Worm (Caenorhabditis elegans) whole organism, L1 larva: Measurements from ENCODE around the gene cbs-1.

ENCODE experiments used
- C04F5.9 ChIP-seq: sonication (generic microtip); optimal IDR thresholded peaks from 2 replicates; lab custom pipeline; 2016; ENCODE audit warnings: missing genetic modification characterization, missing compliant biosample characterization
- F16B12.6 ChIP-seq: fragments of 150-350 bp; optimal IDR thresholded peaks from 2 replicates; lab custom pipeline; 2014; ENCODE audit warnings: missing biosample characterization, missing genetic modification characterization
- aha-1 ChIP-seq: fragments of 150-350 bp; optimal IDR thresholded peaks from 2 replicates; lab custom pipeline; 2014; ENCODE audit warnings: missing biosample characterization, missing genetic modification characterization
- alr-1 ChIP-seq: fragments of 200-800 bp; sonication (Bioruptor generic); optimal IDR thresholded peaks from 2 replicates; lab custom pipeline; 2018; ENCODE audit warnings: borderline replicate concordance, mild to moderate bottlenecking, missing genetic modification characterization, missing compliant biosample characterization
- aly-2 ChIP-seq: fragments of 150-350 bp; optimal IDR thresholded peaks from 2 replicates; lab custom pipeline; 2014; ENCODE audit warnings: missing biosample characterization, missing genetic modification characterization
- ceh-63 ChIP-seq: fragments of 200-800 bp; sonication (Bioruptor generic); optimal IDR thresholded peaks from 2 replicates; lab custom pipeline; 2018; ENCODE audit warnings: mild to moderate bottlenecking, missing genetic modification characterization, missing compliant biosample characterization
- ceh-8 ChIP-seq: fragments of 200-800 bp; sonication (Bioruptor generic); optimal IDR thresholded peaks from 2 replicates; lab custom pipeline; 2018; ENCODE audit warnings: mild to moderate bottlenecking, missing genetic modification characterization, moderate library complexity, missing compliant biosample characterization
- ceh-82 ChIP-seq, 3 experiments: fragments of 150-350 bp in 1 of 3; sonication (generic microtip) in 2 of 3; optimal IDR thresholded peaks; 2 replicates each; lab custom pipeline; 2014 to 2017; ENCODE audit warnings: missing biosample characterization in 3 of 3, missing genetic modification characterization in 3 of 3
- ceh-90 ChIP-seq: sonication (generic microtip); optimal IDR thresholded peaks from 2 replicates; lab custom pipeline; 2016; ENCODE audit warnings: missing genetic modification characterization, missing compliant biosample characterization
- efl-1 ChIP-seq, 4 experiments: fragments of 150-350 bp; optimal IDR thresholded peaks in 3 of 4; peaks in 1 of 4; 1 replicate in 1 of 4; 2 replicates in 3 of 4; lab custom pipeline; 2014; ENCODE audit warnings: missing biosample characterization in 2 of 4, missing genetic modification characterization in 2 of 4, missing genetic modification reagents in 2 of 4
- elt-2 ChIP-seq: sonication (generic microtip); optimal IDR thresholded peaks from 2 replicates; lab custom pipeline; 2016; ENCODE audit warnings: missing genetic modification characterization, mild to moderate bottlenecking, inconsistent platforms, missing compliant biosample characterization, missing genetic modification reagents
- ets-5 ChIP-seq: fragments of 200-800 bp; sonication (Bioruptor generic); IDR thresholded peaks from 2 replicates; pipeline ENCODE4 v1.3.6; 2022; ENCODE audit warnings: missing genetic modification characterization, missing compliant biosample characterization
- fkh-4 ChIP-seq: sonication (generic microtip); optimal IDR thresholded peaks from 2 replicates; lab custom pipeline; 2016; ENCODE audit warnings: missing compliant biosample characterization, missing genetic modification characterization, borderline replicate concordance
- fos-1 ChIP-seq: fragments of 150-350 bp; optimal IDR thresholded peaks from 2 replicates; lab custom pipeline; 2014; ENCODE audit warnings: missing biosample characterization, missing genetic modification characterization
- hlh-4 ChIP-seq: sonication (generic microtip); optimal IDR thresholded peaks from 2 replicates; lab custom pipeline; 2016; ENCODE audit warnings: mild to moderate bottlenecking, missing genetic modification characterization, missing compliant biosample characterization
- isw-1 ChIP-seq: fragments of 200-800 bp; sonication (Bioruptor generic); IDR thresholded peaks from 2 replicates; pipeline ENCODE4 v1.3.6; 2022; ENCODE audit warnings: missing genetic modification characterization, missing compliant biosample characterization
- lin-13 ChIP-seq: fragments of 150-350 bp; optimal IDR thresholded peaks from 2 replicates; lab custom pipeline; 2014; ENCODE audit warnings: missing biosample characterization, missing genetic modification reagents, missing genetic modification characterization
- lin-14 ChIP-seq: fragments of 200-800 bp; sonication (Bioruptor generic); optimal IDR thresholded peaks from 2 replicates; lab custom pipeline; 2018; ENCODE audit warnings: mild to moderate bottlenecking, missing genetic modification characterization, moderate library complexity, missing compliant biosample characterization
- lin-35 ChIP-seq, 2 experiments: fragments of 150-350 bp; optimal IDR thresholded peaks; 2 replicates each; lab custom pipeline; 2014; ENCODE audit warnings: missing biosample characterization in 2 of 2, missing genetic modification characterization in 2 of 2, missing genetic modification reagents in 2 of 2
- mef-2 ChIP-seq: fragments of 150-350 bp; optimal IDR thresholded peaks from 2 replicates; lab custom pipeline; 2014; ENCODE audit warnings: missing biosample characterization, missing genetic modification characterization
- nhr-11 ChIP-seq: fragments of 150-350 bp; optimal IDR thresholded peaks from 2 replicates; lab custom pipeline; 2014; ENCODE audit warnings: missing biosample characterization, missing genetic modification characterization
- nhr-12 ChIP-seq: sonication (generic microtip); optimal IDR thresholded peaks from 2 replicates; lab custom pipeline; 2017; ENCODE audit warnings: missing biosample characterization, missing genetic modification characterization
- nhr-20 ChIP-seq: sonication (generic microtip); optimal IDR thresholded peaks from 2 replicates; lab custom pipeline; 2016; ENCODE audit warnings: mild to moderate bottlenecking, missing genetic modification characterization, missing compliant biosample characterization
- nhr-237 ChIP-seq: fragments of 150-350 bp; optimal IDR thresholded peaks from 2 replicates; lab custom pipeline; 2014; ENCODE audit warnings: missing biosample characterization, missing genetic modification characterization
- nhr-47 ChIP-seq: sonication (generic microtip); optimal IDR thresholded peaks from 2 replicates; lab custom pipeline; 2016; ENCODE audit warnings: mild to moderate bottlenecking, missing genetic modification characterization, moderate library complexity, missing compliant biosample characterization
- nhr-77 ChIP-seq: fragments of 150-350 bp; optimal IDR thresholded peaks from 2 replicates; lab custom pipeline; 2014; ENCODE audit warnings: missing biosample characterization, missing genetic modification characterization
- nhr-90 ChIP-seq: sonication (generic microtip); optimal IDR thresholded peaks from 2 replicates; lab custom pipeline; 2016; ENCODE audit warnings: mild to moderate bottlenecking, missing genetic modification characterization, missing compliant biosample characterization; ENCODE audit not compliant: poor library complexity
- pag-3 ChIP-seq: sonication (generic microtip); optimal IDR thresholded peaks from 2 replicates; lab custom pipeline; 2017; ENCODE audit warnings: missing genetic modification characterization, mild to moderate bottlenecking, missing compliant biosample characterization, antibody characterized with exemption, borderline replicate concordance; ENCODE audit not compliant: insufficient read depth
- pax-3 ChIP-seq: fragments of 200-800 bp; sonication (Bioruptor generic); optimal IDR thresholded peaks from 2 replicates; lab custom pipeline; 2018; ENCODE audit warnings: mild to moderate bottlenecking, missing genetic modification characterization, moderate library complexity, missing compliant biosample characterization
- skn-1 ChIP-seq: fragments of 150-350 bp; optimal IDR thresholded peaks from 2 replicates; lab custom pipeline; 2014; ENCODE audit warnings: missing biosample characterization, missing genetic modification characterization
- sptf-1 ChIP-seq: fragments of 150-350 bp; optimal IDR thresholded peaks from 2 replicates; lab custom pipeline; 2014; ENCODE audit warnings: missing biosample characterization, missing genetic modification characterization
- sup-37 ChIP-seq: fragments of 200-800 bp; sonication (Bioruptor generic); optimal IDR thresholded peaks from 2 replicates; lab custom pipeline; 2018; ENCODE audit warnings: mild to moderate bottlenecking, missing genetic modification characterization, missing compliant biosample characterization
- swsn-7 ChIP-seq: sonication (generic microtip); optimal IDR thresholded peaks from 2 replicates; lab custom pipeline; 2016; ENCODE audit warnings: missing genetic modification characterization, missing compliant biosample characterization
- tbx-2 ChIP-seq: sonication (generic microtip); optimal IDR thresholded peaks from 2 replicates; lab custom pipeline; 2016; ENCODE audit warnings: missing genetic modification characterization, missing compliant biosample characterization
- unc-130 ChIP-seq: fragments of 150-350 bp; optimal IDR thresholded peaks from 2 replicates; lab custom pipeline; 2017; ENCODE audit warnings: missing biosample characterization, missing genetic modification characterization, inconsistent platforms
- unc-62 ChIP-seq: fragments of 150-350 bp; optimal IDR thresholded peaks from 2 replicates; lab custom pipeline; 2014; ENCODE audit warnings: missing biosample characterization, missing genetic modification reagents, missing genetic modification characterization
- zip-4 ChIP-seq: fragments of 200-800 bp; sonication (Bioruptor generic); optimal IDR thresholded peaks from 2 replicates; lab custom pipeline; 2018; ENCODE audit warnings: mild to moderate bottlenecking, missing genetic modification characterization, moderate library complexity, missing compliant biosample characterization
- ztf-11 ChIP-seq, 2 experiments: sonication (generic microtip); optimal IDR thresholded peaks; 2 replicates each; lab custom pipeline; 2016 to 2017; ENCODE audit warnings: missing genetic modification characterization in 2 of 2, missing biosample characterization in 1 of 2, missing compliant biosample characterization in 1 of 2

cbs-1 gene

DNA sequence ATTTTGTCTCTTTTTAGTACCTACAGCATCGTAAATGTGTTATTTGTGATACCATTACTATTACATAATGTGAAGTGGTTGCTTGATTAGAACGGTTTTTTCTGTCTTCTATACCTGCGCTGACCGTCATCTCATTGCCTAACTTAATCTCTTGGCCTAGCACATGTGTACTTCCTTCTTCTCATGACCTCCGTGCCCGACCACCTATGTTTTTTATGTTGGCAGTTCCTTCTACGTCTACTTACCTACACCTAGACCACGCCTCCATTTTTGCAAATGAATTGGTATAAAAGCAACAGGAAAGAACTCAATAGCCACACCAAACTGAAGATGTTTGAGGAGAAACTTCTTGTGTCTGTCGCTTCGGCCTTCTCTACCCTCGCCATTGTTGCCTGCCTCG lies 23.2 kb downstream of the cbs-1 start, which contains the start of gene col-176:
Gene col-176, plus strand, starts transcription at position 301 of the 400 bp plus-strand sequence.
- TF ChIP-seq efl-1 (optimal IDR thresholded peaks at IDR 0.05; lab: Kevin White, UChicago) (no peak), efl-1 (GFP tag; optimal IDR thresholded peaks at IDR 0.05 in 1 of 2; lab: Kevin White, UChicago) (peak in 1 of 2 experiments; percentile 39), nhr-47 (no peak), pax-3 (tag; lab: Kevin White, UChicago) (no peak), pag-3 (tag; lab: Kevin White, UChicago) (no peak), lin-14 (GFP tag; lab: Kevin White, UChicago) (no peak), tbx-2 (tag; lab: Kevin White, UChicago) (peak; percentile 19), hlh-4 (no peak), ceh-82 (tag; optimal IDR thresholded peaks at IDR 0.05; lab: Kevin White, UChicago) (no peak), fos-1 (tag; lab: Kevin White, UChicago) (no peak)
- TF ChIP-seq, all 84 proteins: peak for 2

DNA sequence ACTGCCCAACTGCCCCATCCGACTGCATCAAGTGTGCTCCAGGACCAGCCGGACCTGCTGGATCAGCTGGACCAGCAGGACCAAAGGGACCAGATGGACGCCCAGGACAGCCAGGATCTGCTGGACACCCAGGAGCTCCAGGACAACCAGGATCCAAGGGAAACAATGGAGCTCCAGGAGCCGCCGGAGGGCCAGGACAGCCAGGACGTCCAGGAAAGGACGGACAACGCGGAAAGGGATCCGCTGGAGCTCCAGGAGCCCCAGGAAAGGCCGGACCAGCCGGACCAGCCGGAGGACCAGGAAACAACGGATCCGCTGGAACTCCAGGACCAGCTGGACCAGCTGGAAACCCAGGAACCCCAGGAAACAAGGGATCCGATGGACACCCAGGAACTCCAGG lies 24.0 kb downstream of the cbs-1 start:
- no peak for TF ChIP-seq F16B12.6
- TF ChIP-seq lin-35 (GFP tag; optimal IDR thresholded peaks at IDR 0.05; lab: Kevin White, UChicago) = no peak
- no peak for TF ChIP-seq isw-1
- no peak for TF ChIP-seq sptf-1 (tag; lab: Kevin White, UChicago)
- TF ChIP-seq pax-3 (tag; lab: Kevin White, UChicago) = no peak
- no peak for TF ChIP-seq fkh-4 (tag; lab: Kevin White, UChicago)
- TF ChIP-seq aha-1 (tag; lab: Kevin White, UChicago) = no peak
- no peak for TF ChIP-seq hlh-4
- TF ChIP-seq ets-5 (GFP tag; lab: Robert Waterston, UW) = no peak
- no peak for TF ChIP-seq C04F5.9 (tag; lab: Kevin White, UChicago)
- no peak for TF ChIP-seq ceh-90 (tag; lab: Kevin White, UChicago)
- no peak for TF ChIP-seq efl-1 (optimal IDR thresholded peaks at IDR 0.05; lab: Kevin White, UChicago)
- TF ChIP-seq efl-1 (GFP tag; optimal IDR thresholded peaks at IDR 0.05 in 1 of 2; lab: Kevin White, UChicago) = peak in 1 of 2 experiments; percentile 81
- no peak for TF ChIP-seq nhr-237 (tag; lab: Kevin White, UChicago)
- TF ChIP-seq tbx-2 (tag; lab: Kevin White, UChicago) = no peak
- peak; percentile 79 for TF ChIP-seq ceh-8 (GFP tag; lab: Kevin White, UChicago)
- no peak for TF ChIP-seq pag-3 (tag; lab: Kevin White, UChicago)
- TF ChIP-seq aly-2 (tag; lab: Kevin White, UChicago) = no peak

DNA sequence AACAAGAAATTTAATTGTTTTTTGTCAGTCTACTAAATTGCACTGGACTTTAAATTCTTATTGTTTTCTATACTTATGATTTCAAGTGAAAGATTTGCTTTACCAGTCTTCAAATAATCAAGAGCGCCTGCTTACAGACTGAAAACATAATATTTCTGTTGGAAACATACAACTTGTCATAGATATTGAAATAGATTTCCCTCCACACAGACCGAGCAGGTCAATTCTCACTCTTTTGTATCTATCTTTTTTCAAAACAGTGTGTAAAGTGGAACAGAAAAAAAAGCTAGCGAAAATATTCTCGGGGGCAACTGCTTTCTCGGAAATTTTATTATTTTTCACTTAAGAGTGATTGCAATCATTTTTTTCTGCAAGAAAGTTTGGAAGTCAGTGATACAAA lies 24.6 kb downstream of the cbs-1 start:
- TF ChIP-seq zip-4 (GFP tag; lab: Kevin White, UChicago) (no peak), aly-2 (tag; lab: Kevin White, UChicago) (peak; percentile 64), tbx-2 (tag; lab: Kevin White, UChicago) (peak; percentile 11), unc-62 (no peak)

DNA sequence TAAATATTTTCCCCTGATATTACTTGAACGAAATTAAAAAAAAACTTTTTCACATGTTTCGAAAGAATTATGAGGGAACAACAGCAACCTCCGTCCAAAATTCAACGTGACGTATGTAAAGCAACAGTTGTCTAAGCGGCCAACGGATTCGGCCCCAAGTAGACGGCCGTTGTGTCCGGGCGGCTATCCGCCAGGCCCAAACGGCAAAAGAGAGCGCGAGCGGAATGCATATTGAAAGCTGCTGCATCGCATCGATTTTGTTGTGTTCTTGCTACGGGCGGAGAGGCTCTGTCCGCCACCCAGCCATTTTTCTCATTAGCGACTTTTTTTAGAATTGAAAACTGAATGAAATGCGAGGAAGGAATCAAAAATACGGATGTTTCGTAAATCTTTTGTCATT lies 25.2 kb downstream of the cbs-1 start:
- TF ChIP-seq swsn-7 (no peak), ceh-8 (GFP tag; lab: Kevin White, UChicago) (no peak), lin-14 (GFP tag; lab: Kevin White, UChicago) (peak; percentile 18), ztf-11 (tag; optimal IDR thresholded peaks at IDR 0.05; lab: Kevin White, UChicago) (no peak)

DNA sequence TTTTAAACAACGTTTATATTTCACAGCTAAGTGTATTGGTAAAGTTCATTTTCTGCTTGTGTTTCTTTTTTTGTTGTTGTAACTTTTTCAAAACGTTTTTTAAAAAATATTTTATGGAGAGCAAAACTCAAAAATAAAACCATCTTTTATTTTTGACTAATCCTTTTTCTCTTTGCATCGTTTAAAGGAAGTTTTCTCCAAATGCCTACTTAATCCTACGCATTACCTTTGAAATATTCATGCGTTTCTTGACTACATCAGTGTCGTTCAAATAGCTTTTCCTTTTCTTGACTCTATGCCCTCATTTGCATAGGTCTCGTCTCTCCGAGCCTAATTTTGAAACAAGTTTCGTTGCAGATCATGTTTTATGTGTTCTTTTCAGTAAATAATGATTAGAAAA lies 27.0 kb downstream of the cbs-1 start:
- TF ChIP-seq unc-62 (no peak), nhr-77 (tag; lab: Kevin White, UChicago) (no peak), ceh-63 (GFP tag; lab: Kevin White, UChicago) (no peak), hlh-4 (no peak), pag-3 (tag; lab: Kevin White, UChicago) (no peak), alr-1 (tag; lab: Kevin White, UChicago) (no peak), nhr-11 (tag; lab: Kevin White, UChicago) (no peak), nhr-20 (tag; lab: Kevin White, UChicago) (no peak), nhr-90 (no peak), unc-130 (tag; lab: Kevin White, UChicago) (no peak), lin-13 (GFP tag; lab: Kevin White, UChicago) (no peak), mef-2 (tag; lab: Kevin White, UChicago) (no peak), sup-37 (GFP tag; lab: Kevin White, UChicago) (no peak), ceh-90 (tag; lab: Kevin White, UChicago) (no peak), zip-4 (GFP tag; lab: Kevin White, UChicago) (no peak), skn-1 (no peak), nhr-12 (tag; lab: Kevin White, UChicago) (no peak), elt-2 (tag; lab: Kevin White, UChicago) (no peak)
